Worm (Caenorhabditis elegans): Measurements from ENCODE around the gene srbc-31.

The srbc-31 gene

DNA sequence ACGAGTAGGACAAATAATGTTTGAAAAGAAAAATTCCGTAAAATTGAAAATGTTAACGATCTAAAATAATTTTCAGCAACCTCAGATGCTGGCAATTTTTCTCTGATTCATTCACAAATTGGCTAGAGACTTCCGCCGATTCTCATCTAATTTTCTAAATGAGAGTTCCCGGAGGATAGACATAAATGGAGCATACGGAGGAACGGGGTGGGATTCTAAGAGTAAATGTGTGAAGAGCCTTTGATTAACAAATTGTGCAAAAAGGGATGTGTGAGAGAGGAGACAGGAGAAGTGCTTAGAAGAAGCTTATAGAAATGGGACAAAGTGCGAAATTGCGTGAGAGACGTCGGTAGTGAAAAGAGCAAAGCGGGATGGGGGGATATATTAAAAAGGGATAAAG is 25.8 kb downstream of the srbc-31 start:
- no peak for TF ChIP-seq mes-2 (tag; optimal IDR thresholded peaks at IDR 0.05; ENCODE audit: poor library complexity, severe bottlenecking)
- TF ChIP-seq unc-62 (GFP tag; optimal IDR thresholded peaks at IDR 0.05 in 1 of 2) = peak in 1 of 2 experiments; percentile 10
- no peak for TF ChIP-seq unc-62 (tag; optimal IDR thresholded peaks at IDR 0.05)
- TF ChIP-seq fkh-10 (GFP tag; optimal IDR thresholded peaks at IDR 0.05) = peak; percentile 21
- TF ChIP-seq R02D3.7 (tag; optimal IDR thresholded peaks at IDR 0.05) = no peak
- no peak for TF ChIP-seq cey-2 (tag; optimal IDR thresholded peaks at IDR 0.05; ENCODE audit: borderline replicate concordance, insufficient read depth)

DNA sequence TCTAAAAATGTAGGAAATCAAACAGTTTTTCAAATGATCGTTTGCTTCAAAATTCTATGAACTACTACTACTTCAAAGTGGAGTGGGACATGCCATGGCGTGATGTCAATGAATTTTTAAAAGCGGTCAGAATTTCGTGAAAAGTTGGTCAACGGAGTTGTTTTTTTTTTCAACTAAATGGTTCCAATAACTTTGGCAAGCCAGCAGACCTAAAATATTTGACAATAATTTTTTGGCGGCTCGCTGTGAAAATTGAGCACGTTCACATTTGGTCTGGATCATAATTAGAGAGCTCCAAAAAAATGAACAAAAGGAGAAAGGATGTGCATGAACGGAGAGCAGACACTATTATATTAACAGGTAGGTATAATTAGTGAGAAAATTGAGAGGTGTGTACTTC is 27.0 kb downstream of the srbc-31 start:
- TF ChIP-seq unc-62 (GFP tag; optimal IDR thresholded peaks at IDR 0.05 in 1 of 2) (peak in 1 of 2 experiments; percentile 91), unc-62 (tag; optimal IDR thresholded peaks at IDR 0.05) (no peak), aha-1 (tag) (peak; percentile 70), rbr-2 (tag; optimal IDR thresholded peaks at IDR 0.05) (no peak)

DNA sequence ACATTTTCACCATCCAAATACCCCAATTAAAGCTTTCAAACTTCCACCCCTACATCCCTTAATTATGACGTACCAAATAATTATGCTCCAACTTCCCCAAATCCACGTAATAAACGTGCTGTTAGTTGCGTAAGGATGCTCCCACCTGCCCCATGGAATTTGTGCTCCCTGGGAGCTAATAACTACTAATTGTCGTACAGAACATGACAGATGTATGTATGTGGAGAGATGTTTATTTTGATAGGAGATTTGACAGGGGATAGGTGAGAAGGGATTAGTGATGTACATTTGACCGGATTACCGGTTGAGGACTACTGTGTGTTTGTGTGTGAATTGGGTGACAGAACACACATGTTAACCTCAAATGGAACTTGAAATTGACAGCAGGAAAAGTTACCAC is 27.6 kb downstream of the srbc-31 start:
- TF ChIP-seq nhr-28 (tag; optimal IDR thresholded peaks at IDR 0.05) = no peak
- TF ChIP-seq dmd-8 (GFP tag; IDR thresholded peaks at IDR 0.05) = no peak
- TF ChIP-seq F37D6.2 (tag; optimal IDR thresholded peaks at IDR 0.05) = no peak
- no peak for TF ChIP-seq lin-39 (tag; optimal IDR thresholded peaks at IDR 0.05)
- TF ChIP-seq ama-1 (optimal IDR thresholded peaks at IDR 0.05) = no peak

DNA sequence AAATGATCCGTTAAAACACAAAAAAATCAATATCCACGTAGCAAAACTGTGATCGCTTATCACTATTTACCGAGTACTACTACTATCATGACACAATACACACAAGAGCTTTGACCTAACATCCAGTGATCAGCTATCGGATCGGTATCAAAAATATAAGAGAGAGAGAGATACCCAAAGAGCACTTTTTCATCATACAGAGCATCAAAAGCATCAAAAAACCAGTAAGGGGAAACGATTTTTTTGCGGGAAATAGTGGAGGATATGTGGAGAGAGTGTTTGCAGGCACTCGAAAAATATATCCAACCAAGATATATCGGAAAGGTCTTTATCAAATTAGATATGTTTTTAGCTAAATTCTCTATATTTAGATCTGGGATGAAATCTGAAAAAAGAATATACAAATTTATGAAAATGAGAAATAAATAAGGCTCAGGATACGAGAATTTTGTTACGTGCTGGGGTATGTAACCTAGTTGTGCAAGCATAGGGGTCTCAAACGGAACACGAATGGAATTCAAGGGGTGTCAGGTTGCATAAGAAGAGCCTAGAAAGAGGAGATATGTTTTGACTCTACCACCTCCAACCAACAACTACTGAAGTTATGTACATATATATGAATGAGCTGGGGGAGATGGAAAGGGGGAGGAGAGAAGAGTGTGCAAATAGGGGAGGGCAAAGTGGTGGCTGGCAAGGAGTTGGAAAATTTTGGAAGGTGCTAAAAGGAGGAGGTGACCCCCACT is 32.1 kb downstream of the srbc-31 start:
- TF ChIP-seq lin-38 (GFP tag; IDR thresholded peaks at IDR 0.05) (no peak), unc-62 (GFP tag; optimal IDR thresholded peaks at IDR 0.05 in 1 of 2) (peak in 1 of 2 experiments; percentile 83), unc-62 (tag; optimal IDR thresholded peaks at IDR 0.05) (no peak)

DNA sequence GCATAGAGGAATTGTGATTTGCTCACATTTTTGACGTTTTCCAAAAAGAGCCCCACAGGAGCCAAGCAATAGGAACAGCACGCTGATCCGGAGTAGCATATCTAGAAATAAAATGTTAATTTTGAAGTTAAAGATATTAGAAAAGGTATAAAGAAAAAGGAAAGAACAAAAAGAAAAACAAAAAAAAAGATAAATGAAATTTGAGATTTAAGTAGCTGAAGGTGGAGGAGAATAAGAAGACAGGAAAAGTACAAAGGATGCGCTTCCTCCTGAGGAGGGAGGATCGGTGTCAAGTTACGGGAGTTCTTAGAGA is 32.7 kb downstream of the srbc-31 start, which contains the start of gene cfz-2:
Gene cfz-2 (minus strand): TSS at position 101 of the 313 bp plus-strand sequence.
- TF ChIP-seq ceh-32 (tag; optimal IDR thresholded peaks at IDR 0.05; ENCODE audit: poor library complexity) (no peak), ceh-62 (tag; optimal IDR thresholded peaks at IDR 0.05) (no peak), T20F7.1 (GFP tag; optimal IDR thresholded peaks at IDR 0.05) (no peak), pqm-1 (tag; optimal IDR thresholded peaks at IDR 0.05) (no peak), nhr-28 (tag; optimal IDR thresholded peaks at IDR 0.05) (no peak), lin-1 (GFP tag; IDR thresholded peaks at IDR 0.05) (no peak), nhr-42 (GFP tag; IDR thresholded peaks at IDR 0.05) (no peak), madf-9 (GFP tag; conservative IDR thresholded peaks at IDR 0.05) (no peak), unc-39 (tag; optimal IDR thresholded peaks at IDR 0.05) (no peak), ctbp-1 (GFP tag; IDR thresholded peaks at IDR 0.05) (no peak), ZK337.2 (GFP tag; IDR thresholded peaks at IDR 0.05) (no peak), lin-13 (GFP tag; optimal IDR thresholded peaks at IDR 0.05) (no peak), zag-1 (tag; optimal IDR thresholded peaks at IDR 0.05) (no peak), egl-27 (tag; optimal IDR thresholded peaks at IDR 0.05) (no peak), dmd-9 (GFP tag; IDR thresholded peaks at IDR 0.05) (no peak), F26F4.8 (GFP tag; conservative IDR thresholded peaks at IDR 0.05) (no peak), dmd-8 (GFP tag; IDR thresholded peaks at IDR 0.05) (no peak)

DNA sequence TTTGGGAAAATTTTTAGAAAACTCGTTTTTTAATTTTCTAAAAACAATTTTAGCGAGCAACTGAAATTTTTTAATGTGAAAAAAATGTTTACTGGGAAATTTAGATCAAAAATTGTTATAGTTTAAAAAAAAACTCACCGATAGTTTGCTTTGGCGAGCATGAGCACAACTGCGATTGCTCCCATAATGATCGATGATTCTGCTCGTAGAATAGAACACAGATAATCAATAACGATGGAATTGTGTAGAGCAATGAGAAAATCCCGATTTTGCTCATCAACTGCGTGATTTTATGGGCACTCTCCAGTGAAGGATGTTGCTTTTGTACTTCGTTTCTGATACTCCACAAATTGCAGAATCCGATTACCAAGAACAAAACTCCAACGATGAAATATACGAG is 34.8 kb downstream of the srbc-31 start:
- peak; percentile 81 for TF ChIP-seq aha-1 (tag)
- no peak for TF ChIP-seq ceh-82 (tag; optimal IDR thresholded peaks at IDR 0.05)

DNA sequence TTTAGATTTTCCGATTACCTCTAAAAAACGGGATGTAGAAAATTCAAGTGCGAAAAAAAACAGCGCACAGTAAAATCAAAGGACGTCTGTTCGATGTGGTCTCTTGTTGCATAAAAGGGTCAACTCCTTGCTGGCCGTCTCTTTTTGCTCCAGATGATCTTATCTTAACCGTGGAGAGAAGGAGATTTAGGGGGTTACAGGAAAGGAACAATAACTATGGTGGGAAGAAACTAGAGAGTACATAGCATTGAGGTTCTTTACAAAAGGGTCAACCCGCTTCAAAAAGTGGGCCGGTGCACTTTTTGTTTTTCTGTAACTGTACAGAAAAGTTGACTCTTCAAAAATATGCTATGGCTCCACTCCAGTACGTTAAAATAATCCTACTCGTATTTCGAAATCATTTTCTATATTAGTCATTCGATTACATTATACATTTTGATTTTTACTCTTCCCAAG is 45.8 kb downstream of the srbc-31 start, which contains the start of the genes T20D4.19 and srj-9:
Gene T20D4.19 (minus strand): TSS at position 101 of the 456 bp plus-strand sequence.
Gene srj-9 (plus strand): TSS at position 406 of the 456 bp plus-strand sequence.
- peak in 1 of 2 experiments; percentile 51 for TF ChIP-seq unc-62 (GFP tag; optimal IDR thresholded peaks at IDR 0.05 in 1 of 2)
- no peak for TF ChIP-seq unc-62 (tag; optimal IDR thresholded peaks at IDR 0.05)
- TF ChIP-seq Y75B8A.6 (GFP tag; IDR thresholded peaks at IDR 0.05) = no peak

Data from whole organism, L4 larva.